Fruit fly (Drosophila melanogaster) Kc167 (cell line): ENCODE measurements around the gene CG7342.

Source experiments
- Myc ChIP-seq: fragments of >200 bp; optimal IDR thresholded peaks from 2 replicates; lab custom pipeline; 2017; ENCODE audit warnings: missing external identifiers
- Sin3A ChIP-seq: fragments of >200 bp; optimal IDR thresholded peaks from 2 replicates; lab custom pipeline; 2018; ENCODE audit warnings: missing external identifiers
- h ChIP-seq: fragments of >200 bp; optimal IDR thresholded peaks from 3 replicates; lab custom pipeline; 2018; ENCODE audit warnings: missing external identifiers
- insv ChIP-seq: fragments of >200 bp; optimal IDR thresholded peaks from 3 replicates; lab custom pipeline; 2018; ENCODE audit warnings: missing external identifiers
- psq ChIP-seq: fragments of >200 bp; optimal IDR thresholded peaks from 2 replicates; lab custom pipeline; 2017; ENCODE audit warnings: missing external identifiers
- ttk ChIP-seq: sonication (Bioruptor generic); optimal IDR thresholded peaks from 2 replicates; lab custom pipeline; 2017; ENCODE audit warnings: missing external identifiers

CG7342 gene

DNA sequence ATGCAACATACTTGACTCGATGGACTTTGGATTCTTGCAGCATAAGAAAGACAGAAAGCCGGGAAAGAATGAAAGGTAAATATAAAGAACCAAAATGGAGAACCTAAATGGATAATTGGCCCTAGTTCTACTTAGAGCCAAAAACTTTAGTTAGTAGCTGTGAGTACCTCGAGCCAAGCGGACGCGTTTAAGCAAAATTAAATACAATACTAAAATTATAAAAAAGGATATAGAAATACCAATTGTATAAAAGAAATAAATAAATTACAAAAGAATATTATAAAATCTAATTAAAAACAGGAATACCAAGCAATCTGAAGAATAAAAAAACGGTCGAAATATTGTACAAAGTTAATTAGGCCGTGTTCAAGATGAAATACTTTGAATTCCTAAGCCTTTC, 31.5 kb downstream of the CG7342 start, which contains the start of gene CG34138:
Gene CG34138 (plus strand): TSS at position 301 of the 400 bp plus-strand sequence.
- TF ChIP-seq insv: no peak
- TF ChIP-seq Sin3A (lab: Kevin White, UChicago): no peak
- no peak for TF ChIP-seq h
- no peak for TF ChIP-seq ttk (lab: Kevin White, UChicago)
- TF ChIP-seq psq (lab: Kevin White, UChicago): no peak
- TF ChIP-seq Myc (lab: Kevin White, UChicago): no peak

DNA sequence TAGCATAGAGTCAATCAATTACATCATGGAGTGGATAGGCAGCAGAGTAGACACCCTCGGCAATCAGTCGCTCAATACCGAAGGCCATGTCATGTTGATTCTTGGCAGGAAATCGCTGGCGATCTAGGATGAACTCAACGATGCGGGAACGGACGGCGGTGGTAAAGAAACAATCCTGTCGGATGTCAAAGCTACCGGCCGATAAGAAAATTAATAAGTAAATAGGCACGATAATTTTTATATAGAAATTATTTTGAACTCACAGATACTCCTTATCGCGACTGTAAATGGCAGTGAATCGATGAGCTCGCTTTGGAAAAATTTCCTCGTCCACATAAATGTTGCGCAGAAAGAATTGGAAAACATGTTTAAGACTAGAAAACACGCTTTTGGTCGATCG, 34.8 kb downstream of the CG7342 start:
- TF ChIP-seq h: no peak
- no peak for TF ChIP-seq Sin3A (lab: Kevin White, UChicago)
- TF ChIP-seq ttk (lab: Kevin White, UChicago): no peak
- TF ChIP-seq insv: no peak
- no peak for TF ChIP-seq psq (lab: Kevin White, UChicago)
- no peak for TF ChIP-seq Myc (lab: Kevin White, UChicago)

DNA sequence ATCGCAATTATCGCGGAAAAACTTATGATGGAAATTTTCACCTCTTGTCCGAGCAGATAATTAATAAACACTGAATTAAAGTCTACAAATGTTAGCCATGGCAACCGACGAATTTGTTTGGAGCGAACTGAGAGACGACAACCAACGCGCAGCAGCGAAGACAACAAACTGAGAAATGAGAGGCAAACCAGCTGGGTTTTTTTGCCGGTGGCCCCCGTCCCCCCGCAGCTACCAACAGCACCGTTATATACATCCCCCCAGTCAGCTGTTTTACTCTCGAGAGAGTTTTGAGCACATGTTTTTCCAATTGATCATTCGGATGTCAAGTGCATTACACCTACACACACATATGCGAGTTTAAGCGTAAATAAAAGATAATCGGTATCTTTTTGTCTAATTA, 37.9 kb downstream of the CG7342 start:
- TF ChIP-seq Myc (lab: Kevin White, UChicago): no peak
- no peak for TF ChIP-seq h
- TF ChIP-seq Sin3A (lab: Kevin White, UChicago): no peak
- TF ChIP-seq insv: no peak

DNA sequence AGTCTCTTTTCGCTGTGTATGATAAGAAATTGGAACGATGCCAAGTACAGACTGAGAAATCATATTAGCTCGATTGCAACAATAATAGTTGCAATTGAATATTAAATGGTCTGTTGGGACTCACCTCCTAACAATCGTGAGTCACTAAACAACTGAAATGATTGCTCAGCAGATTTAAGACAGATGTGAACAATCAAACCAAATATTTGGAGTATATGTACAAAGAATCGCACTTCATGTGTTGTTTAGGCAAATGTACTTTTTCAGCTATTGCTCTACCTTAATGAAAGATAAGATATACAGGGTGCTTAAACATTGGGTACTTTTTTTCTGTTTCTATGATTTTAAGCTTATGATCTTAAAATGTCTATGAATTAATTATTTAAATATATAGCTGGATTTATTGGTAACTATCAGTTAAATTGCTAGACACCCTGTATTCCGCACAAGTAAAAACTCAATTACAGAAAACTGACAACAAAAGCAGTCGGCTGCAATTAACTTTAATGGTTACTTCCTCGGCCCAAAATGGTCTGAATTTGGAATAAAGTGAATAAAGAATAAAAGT, 38.4 kb downstream of the CG7342 start:
- TF ChIP-seq h (no peak), ttk (lab: Kevin White, UChicago) (no peak), Sin3A (lab: Kevin White, UChicago) (no peak)

DNA sequence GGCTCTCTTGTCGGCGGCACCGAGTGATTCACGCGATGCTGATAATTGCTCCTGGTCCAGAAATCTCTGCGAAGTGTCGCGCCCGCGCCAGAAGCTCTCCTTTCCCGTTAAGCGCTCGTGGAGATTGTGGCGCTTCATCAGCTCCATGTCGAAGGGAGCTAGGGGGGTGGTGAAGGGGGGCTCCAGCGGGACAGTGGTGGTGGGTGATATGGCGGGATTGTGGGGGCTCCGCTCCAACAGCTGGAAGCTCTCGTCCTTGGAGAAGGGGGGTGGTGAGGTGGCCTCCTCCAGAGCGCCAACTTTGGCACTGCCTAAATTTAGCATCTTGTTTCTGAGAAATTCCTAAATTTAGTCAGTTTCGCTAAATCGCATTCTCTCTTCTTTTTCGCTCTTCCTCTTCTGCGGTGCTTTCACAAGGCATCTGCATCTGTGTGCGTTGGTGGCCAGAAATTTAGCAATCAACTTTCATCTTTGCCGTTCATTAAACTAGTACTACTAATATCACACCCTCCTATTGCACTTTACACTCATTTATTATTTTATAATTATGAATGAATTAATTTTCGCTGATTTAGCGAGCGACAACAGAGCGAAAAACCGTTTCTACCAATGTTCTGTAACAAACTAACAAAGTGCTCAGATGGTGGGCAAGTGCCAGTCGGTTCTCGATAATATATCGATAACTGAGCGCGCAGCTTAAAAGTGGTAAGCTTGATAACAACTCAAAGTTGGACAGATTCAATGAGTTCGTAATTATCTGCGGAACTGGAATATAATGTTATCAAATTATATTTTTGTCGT, 39.1 kb downstream of the CG7342 start, which contains the start of gene subdued:
Gene subdued (minus strand): TSS at position 631 of the 801 bp plus-strand sequence.
- TF ChIP-seq ttk (lab: Kevin White, UChicago): no peak

DNA sequence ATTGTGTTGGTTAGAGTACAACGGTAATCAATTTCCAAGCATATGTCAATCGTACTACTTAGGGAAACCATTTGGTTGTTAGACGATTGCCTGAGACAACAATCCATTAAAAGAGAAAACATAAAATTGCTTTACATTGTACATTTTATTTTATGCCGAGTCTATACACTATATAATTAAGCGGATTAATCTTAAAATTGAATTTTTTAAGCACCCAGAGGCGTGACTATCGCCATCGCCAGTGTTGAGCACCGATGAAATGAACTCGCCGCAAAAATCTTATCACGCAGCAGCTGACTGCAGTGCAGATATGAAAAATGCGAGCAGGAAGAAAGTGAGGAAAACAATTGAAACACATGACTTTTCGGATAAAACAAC, 39.7 kb downstream of the CG7342 start:
- TF ChIP-seq Myc (lab: Kevin White, UChicago) (no peak), h (no peak), psq (lab: Kevin White, UChicago) (no peak), ttk (lab: Kevin White, UChicago) (no peak), Sin3A (lab: Kevin White, UChicago) (no peak), insv (no peak)

DNA sequence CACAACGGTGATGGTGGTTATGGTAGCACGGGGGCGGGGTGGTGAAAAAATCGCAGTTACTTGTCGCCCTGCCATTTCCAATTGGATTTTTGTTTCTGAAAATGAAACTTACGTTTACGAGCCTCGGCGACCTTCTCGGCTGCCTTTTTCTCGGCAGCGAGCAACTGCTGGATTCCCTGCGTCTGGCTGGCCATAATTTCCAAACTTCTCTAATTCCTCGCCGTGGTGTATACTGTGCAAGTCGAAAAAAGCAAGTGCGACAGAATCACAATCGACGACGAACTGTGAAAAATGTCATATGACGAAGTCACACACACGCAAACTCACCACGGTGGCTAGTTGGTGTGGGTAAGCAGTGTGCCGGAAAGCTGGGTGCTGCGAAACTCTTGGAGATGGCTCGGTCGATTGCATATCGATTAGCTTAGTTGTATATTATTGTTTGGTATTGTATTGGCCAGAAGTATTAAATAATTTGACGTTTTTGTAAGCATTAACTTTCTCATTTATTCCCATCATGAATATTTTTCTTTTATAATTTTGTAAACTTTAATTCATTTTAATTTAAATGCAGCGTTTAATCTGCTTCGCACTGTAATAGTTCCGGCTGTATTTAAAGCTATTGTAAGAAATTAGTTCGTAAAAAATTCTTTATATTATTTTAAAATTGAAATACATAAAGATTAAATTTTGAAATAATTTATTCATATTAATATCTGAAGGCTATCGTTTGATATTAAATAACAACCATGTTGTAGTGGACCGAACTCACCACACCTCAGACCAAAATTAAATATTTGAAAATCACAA, 41.1 kb downstream of the CG7342 start, which contains the start of gene Vha13:
Gene Vha13 (minus strand): TSS at position 293 of the 807 bp plus-strand sequence.
- TF ChIP-seq psq (lab: Kevin White, UChicago) (no peak), Myc (lab: Kevin White, UChicago) (no peak), ttk (lab: Kevin White, UChicago) (no peak), Sin3A (lab: Kevin White, UChicago) (no peak), h (no peak), insv (no peak)

DNA sequence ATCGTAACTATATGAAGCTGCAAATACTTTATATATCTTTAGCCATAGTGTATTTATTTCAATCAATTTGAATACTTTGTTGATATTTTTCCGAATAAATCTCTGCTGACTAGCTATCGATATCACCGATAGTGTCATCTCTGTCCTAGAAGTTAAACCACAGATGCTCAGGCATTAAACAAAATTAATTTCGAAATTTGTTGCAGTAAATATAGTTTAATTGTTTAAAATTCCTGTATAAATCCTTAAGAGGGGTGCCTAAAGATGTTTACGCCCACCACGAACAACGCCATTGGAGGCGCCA, 41.7 kb downstream of the CG7342 start, which contains the start of gene Nup58:
Gene Nup58 (plus strand): TSS at position 126 of the 304 bp plus-strand sequence.
- TF ChIP-seq Sin3A (lab: Kevin White, UChicago) (no peak), ttk (lab: Kevin White, UChicago) (no peak), Myc (lab: Kevin White, UChicago) (no peak), insv (no peak), h (no peak), psq (lab: Kevin White, UChicago) (no peak)

DNA sequence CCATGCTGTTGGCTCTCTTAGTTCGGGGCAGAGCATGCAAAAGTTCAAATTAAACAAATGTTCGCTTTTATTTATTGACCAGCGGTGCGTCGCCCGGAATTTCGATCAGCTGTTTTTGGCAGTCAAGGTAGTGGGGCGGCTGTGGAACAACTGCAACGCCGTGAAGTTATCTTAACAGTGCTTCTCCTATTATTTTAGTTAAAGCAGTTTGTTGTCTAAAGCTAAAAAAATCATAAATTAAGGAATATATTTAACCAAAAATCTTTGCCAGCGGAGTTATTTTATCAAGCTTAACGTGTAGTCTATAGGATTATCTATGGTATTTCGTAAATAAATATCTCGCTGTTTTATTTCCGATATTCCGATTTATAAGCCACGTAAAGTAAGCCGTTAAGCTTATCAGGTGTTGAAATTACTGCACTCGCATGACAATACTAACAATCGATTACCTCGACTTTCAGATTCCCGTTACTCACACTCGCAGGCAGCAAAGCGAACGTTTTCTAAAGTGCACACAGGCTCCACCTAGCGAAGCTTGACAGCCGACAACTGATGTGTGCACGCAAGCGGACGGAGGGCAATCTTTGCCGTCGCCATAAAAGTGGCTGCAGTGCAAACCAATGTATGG, 45.2 kb downstream of the CG7342 start, which contains the start of the genes CG6195 and CG31220:
Gene CG6195 (minus strand): TSS at position 122 of the 628 bp plus-strand sequence.
Gene CG31220 (plus strand): TSS at position 199 of the 628 bp plus-strand sequence.
- no peak for TF ChIP-seq h
- no peak for TF ChIP-seq Sin3A (lab: Kevin White, UChicago)
- no peak for TF ChIP-seq ttk (lab: Kevin White, UChicago)
- no peak for TF ChIP-seq psq (lab: Kevin White, UChicago)
- no peak for TF ChIP-seq Myc (lab: Kevin White, UChicago)
- no peak for TF ChIP-seq insv

DNA sequence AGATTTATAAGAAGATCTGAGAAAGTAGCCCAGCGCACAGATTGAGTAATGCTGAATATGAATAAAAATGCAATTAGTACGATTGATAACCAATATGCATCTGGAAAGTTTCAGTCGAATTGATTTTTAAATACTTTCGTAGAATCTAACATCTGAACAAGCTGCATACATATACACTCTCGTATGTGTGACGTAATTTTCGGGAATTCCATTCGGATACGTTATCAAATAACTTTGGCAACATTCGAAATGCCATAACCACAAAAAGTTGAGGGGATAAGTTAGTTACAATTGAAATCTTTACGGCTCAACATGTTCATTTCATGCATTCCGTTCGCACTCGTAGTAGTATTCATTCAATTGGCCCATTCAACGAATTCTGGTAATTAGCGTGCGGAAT, 47.5 kb downstream of the CG7342 start, which contains the start of gene CG31219:
Gene CG31219 (plus strand): TSS at position 301 of the 400 bp plus-strand sequence.
- TF ChIP-seq Myc (lab: Kevin White, UChicago) (no peak), psq (lab: Kevin White, UChicago) (no peak), ttk (lab: Kevin White, UChicago) (no peak), Sin3A (lab: Kevin White, UChicago) (no peak), insv (no peak), h (no peak)
